Fruit fly (Drosophila melanogaster) whole organism, pupa: ENCODE results near the gene Sulf1.

ENCODE experiments used
- CG10348 ChIP-seq: fragments of 200-800 bp; sonication (Bioruptor generic); IDR thresholded peaks from 2 replicates; pipeline ENCODE4 v1.3.6; 2022; ENCODE audit warnings: missing biosample characterization, missing genetic modification characterization
- CG34367 ChIP-seq: fragments of 200-800 bp; sonication (Bioruptor generic); optimal IDR thresholded peaks from 2 replicates; lab custom pipeline; 2018; ENCODE audit warnings: missing biosample characterization, mild to moderate bottlenecking, missing genetic modification characterization

DNA sequence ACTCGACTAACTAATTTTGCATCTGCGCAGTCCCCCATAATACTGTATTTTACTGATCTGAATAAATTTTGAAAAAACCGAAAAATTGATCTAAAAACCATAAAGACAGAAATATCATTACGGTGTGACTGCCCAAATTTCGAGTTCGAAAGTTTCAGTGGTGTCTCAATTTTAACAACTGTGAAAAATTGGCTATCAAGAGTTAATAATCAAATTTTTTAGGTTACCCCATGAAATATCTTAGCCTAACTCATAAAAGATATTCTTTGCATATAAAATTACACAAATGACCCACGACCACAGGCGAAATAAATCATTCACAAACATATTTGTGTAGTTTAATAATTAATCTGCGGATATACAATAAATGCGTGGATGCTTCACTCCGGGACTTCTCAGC, 20.6 kb upstream of the Sulf1 start, which contains the start of gene CG42446:
- TF ChIP-seq CG10348, result no peak
- no peak for TF ChIP-seq CG34367 (tag; lab: Kevin White, UChicago)
